Worm (Caenorhabditis elegans) whole organism, young adult: ENCODE results near the gene C34E10.12.
A peak's percentile ranks its signal among the peaks of the same experiment; 100 is the strongest.

ENCODE experiments used
- D2030.7 ChIP-seq: fragments of 200-800 bp; sonication (Bioruptor generic); IDR thresholded peaks from 2 replicates; pipeline ENCODE4 v1.3.6; 2022; ENCODE audit warnings: missing genetic modification reagents, missing genetic modification characterization, missing compliant biosample characterization
- F23B12.7 ChIP-seq: sonication (generic microtip); optimal IDR thresholded peaks from 2 replicates; lab custom pipeline; 2017; ENCODE audit warnings: missing genetic modification characterization, mild to moderate bottlenecking, missing compliant biosample characterization, antibody characterized with exemption, moderate library complexity; ENCODE audit not compliant: insufficient read depth
- K11D2.4 ChIP-seq: fragments of 200-800 bp; sonication (Bioruptor generic); IDR thresholded peaks from 2 replicates; pipeline ENCODE4 v1.3.6; 2022; ENCODE audit warnings: missing genetic modification reagents, missing genetic modification characterization, missing compliant biosample characterization
- Y53G8AR.9 ChIP-seq: fragments of 200-800 bp; sonication (Bioruptor generic); conservative IDR thresholded peaks from 2 replicates; pipeline ENCODE4 v1.3.6; 2022; ENCODE audit warnings: missing genetic modification reagents, missing genetic modification characterization, missing compliant biosample characterization
- Y56A3A.18 ChIP-seq: fragments of 200-800 bp; sonication (Bioruptor generic); IDR thresholded peaks from 2 replicates; pipeline ENCODE4 v1.3.6; 2022; ENCODE audit warnings: missing genetic modification reagents, missing genetic modification characterization, missing compliant biosample characterization
- Y67H2A.10 ChIP-seq: fragments of 200-800 bp; sonication (Bioruptor generic); conservative IDR thresholded peaks from 2 replicates; pipeline ENCODE4 v1.3.6; 2022; ENCODE audit warnings: missing genetic modification reagents, missing genetic modification characterization, missing compliant biosample characterization
- ZK185.1 ChIP-seq: sonication (generic microtip); optimal IDR thresholded peaks from 2 replicates; lab custom pipeline; 2016; ENCODE audit warnings: mild to moderate bottlenecking, missing genetic modification characterization, missing compliant biosample characterization; ENCODE audit not compliant: poor library complexity, severe bottlenecking
- ama-1 ChIP-seq, 3 experiments: fragments of 150-350 bp in 1 of 3; sonication (generic microtip) in 2 of 3; optimal IDR thresholded peaks; 2 replicates each; lab custom pipeline; 2014 to 2018; ENCODE audit warnings: missing biosample characterization in 2 of 3, missing genetic modification characterization in 2 of 3, missing genetic modification reagents in 2 of 3
- aptf-3 ChIP-seq: fragments of 200-800 bp; sonication (Bioruptor generic); IDR thresholded peaks from 2 replicates; pipeline ENCODE4 v1.3.6; 2022; ENCODE audit warnings: missing genetic modification characterization, missing compliant biosample characterization
- attf-3 ChIP-seq: fragments of 200-800 bp; sonication (Bioruptor generic); conservative IDR thresholded peaks from 2 replicates; pipeline ENCODE4 v1.3.6; 2022; ENCODE audit warnings: missing genetic modification reagents, missing genetic modification characterization, missing compliant biosample characterization
- cebp-1 ChIP-seq, 2 experiments: fragments of 200-800 bp in 1 of 2; sonication (Bioruptor generic) in 1 of 2; sonication (generic microtip) in 1 of 2; IDR thresholded peaks in 1 of 2; optimal IDR thresholded peaks in 1 of 2; 2 replicates each; pipeline versions ENCODE4 v1.3.6 to Lab custom; 2017 to 2022; ENCODE audit warnings: missing compliant biosample characterization in 2 of 2, missing genetic modification characterization in 2 of 2, mild to moderate bottlenecking in 1 of 2, missing genetic modification reagents in 1 of 2, moderate library complexity in 1 of 2
- ceh-40 ChIP-seq: fragments of 200-800 bp; sonication (Bioruptor generic); IDR thresholded peaks from 2 replicates; pipeline ENCODE4 v1.3.6; 2022; ENCODE audit warnings: missing genetic modification characterization, missing compliant biosample characterization
- ceh-79 ChIP-seq: sonication (generic microtip); optimal IDR thresholded peaks from 2 replicates; lab custom pipeline; 2017; ENCODE audit warnings: mild to moderate bottlenecking, missing genetic modification characterization, missing compliant biosample characterization
- ceh-91 ChIP-seq: fragments of 200-800 bp; sonication (Bioruptor generic); IDR thresholded peaks from 2 replicates; pipeline ENCODE4 v1.3.6; 2022; ENCODE audit warnings: missing genetic modification reagents, missing genetic modification characterization, missing compliant biosample characterization
- chd-7 ChIP-seq: sonication (generic microtip); optimal IDR thresholded peaks from 2 replicates; lab custom pipeline; 2016; ENCODE audit warnings: mild to moderate bottlenecking, missing genetic modification characterization, moderate library complexity, missing compliant biosample characterization
- dox-1 ChIP-seq: fragments of 200-800 bp; sonication (Bioruptor generic); IDR thresholded peaks from 2 replicates; pipeline ENCODE4 v1.3.6; 2022; ENCODE audit warnings: missing genetic modification reagents, missing genetic modification characterization, missing compliant biosample characterization
- dpl-1 ChIP-seq: fragments of 150-350 bp; optimal IDR thresholded peaks from 2 replicates; lab custom pipeline; 2014; ENCODE audit warnings: missing biosample characterization, missing genetic modification reagents, missing genetic modification characterization
- efl-1 ChIP-seq: fragments of 150-350 bp; optimal IDR thresholded peaks from 2 replicates; lab custom pipeline; 2014; ENCODE audit warnings: missing biosample characterization, missing genetic modification reagents, missing genetic modification characterization
- egl-44 ChIP-seq: fragments of 200-800 bp; sonication (Bioruptor generic); IDR thresholded peaks from 2 replicates; pipeline ENCODE4 v1.3.6; 2022; ENCODE audit warnings: missing genetic modification reagents, missing genetic modification characterization, missing compliant biosample characterization
- ekl-4 ChIP-seq: fragments of 200-800 bp; sonication (Bioruptor generic); IDR thresholded peaks from 2 replicates; pipeline ENCODE4 v1.3.6; 2022; ENCODE audit warnings: missing genetic modification reagents, missing genetic modification characterization, missing compliant biosample characterization
- him-1 ChIP-seq: sonication (generic microtip); optimal IDR thresholded peaks from 2 replicates; lab custom pipeline; 2016; ENCODE audit warnings: missing genotype, missing genetic modification reagents, missing genetic modification characterization, missing compliant biosample characterization
- lag-1 ChIP-seq: fragments of 200-800 bp; sonication (Bioruptor generic); IDR thresholded peaks from 2 replicates; pipeline ENCODE4 v1.3.6; 2022; ENCODE audit warnings: missing genetic modification reagents, missing genetic modification characterization, missing compliant biosample characterization
- let-526 ChIP-seq: fragments of 200-800 bp; sonication (Bioruptor generic); IDR thresholded peaks from 2 replicates; pipeline ENCODE4 v1.3.6; 2022; ENCODE audit warnings: missing genetic modification reagents, missing genetic modification characterization, missing compliant biosample characterization
- lin-26 ChIP-seq: fragments of 200-800 bp; sonication (Bioruptor generic); IDR thresholded peaks from 2 replicates; pipeline ENCODE4 v1.3.6; 2022; ENCODE audit warnings: missing genetic modification reagents, missing genetic modification characterization, missing compliant biosample characterization
- lin-54 ChIP-seq: fragments of 200-800 bp; sonication (Bioruptor generic); optimal IDR thresholded peaks from 2 replicates; lab custom pipeline; 2018; ENCODE audit warnings: mild to moderate bottlenecking, missing genetic modification characterization, missing compliant biosample characterization
- lsl-1 ChIP-seq: fragments of 200-800 bp; sonication (Bioruptor generic); optimal IDR thresholded peaks from 2 replicates; lab custom pipeline; 2018; ENCODE audit warnings: mild to moderate bottlenecking, missing genetic modification characterization, moderate library complexity, missing compliant biosample characterization
- madf-6 ChIP-seq: fragments of 200-800 bp; sonication (Bioruptor generic); IDR thresholded peaks from 2 replicates; pipeline ENCODE4 v1.3.6; 2022; ENCODE audit warnings: missing genetic modification reagents, missing genetic modification characterization, missing compliant biosample characterization
- mcd-1 ChIP-seq: fragments of 200-800 bp; sonication (Bioruptor generic); IDR thresholded peaks from 2 replicates; pipeline ENCODE4 v1.3.6; 2022; ENCODE audit warnings: missing genetic modification reagents, missing genetic modification characterization, missing compliant biosample characterization
- nfya-1 ChIP-seq: sonication (generic microtip); optimal IDR thresholded peaks from 2 replicates; lab custom pipeline; 2017; ENCODE audit warnings: antibody characterized with exemption, missing compliant biosample characterization, missing genetic modification characterization, borderline replicate concordance; ENCODE audit not compliant: insufficient read depth
- nfya-2 ChIP-seq: fragments of 200-800 bp; sonication (Bioruptor generic); IDR thresholded peaks from 2 replicates; pipeline ENCODE4 v1.3.6; 2022; ENCODE audit warnings: missing genetic modification reagents, missing genetic modification characterization, missing compliant biosample characterization
- nhr-120 ChIP-seq: fragments of 200-800 bp; sonication (Bioruptor generic); IDR thresholded peaks from 2 replicates; pipeline ENCODE4 v1.3.6; 2022; ENCODE audit warnings: missing genetic modification characterization, missing compliant biosample characterization
- nhr-27 ChIP-seq: fragments of 200-800 bp; sonication (Bioruptor generic); optimal IDR thresholded peaks from 2 replicates; lab custom pipeline; 2018; ENCODE audit warnings: mild to moderate bottlenecking, missing genetic modification characterization, moderate library complexity, missing compliant biosample characterization
- nhr-80 ChIP-seq: sonication (generic microtip); optimal IDR thresholded peaks from 2 replicates; lab custom pipeline; 2016; ENCODE audit warnings: missing genetic modification characterization, missing compliant biosample characterization
- rcor-1 ChIP-seq: fragments of 200-800 bp; sonication (Bioruptor generic); IDR thresholded peaks from 2 replicates; pipeline ENCODE4 v1.3.6; 2022; ENCODE audit warnings: missing genetic modification reagents, missing genetic modification characterization, missing compliant biosample characterization
- sdz-38 ChIP-seq: sonication (generic microtip); optimal IDR thresholded peaks from 2 replicates; lab custom pipeline; 2016; ENCODE audit warnings: missing genotype, missing genetic modification characterization, missing compliant biosample characterization
- sea-2 ChIP-seq: fragments of 200-800 bp; sonication (Bioruptor generic); IDR thresholded peaks from 2 replicates; pipeline ENCODE4 v1.3.6; 2022; ENCODE audit warnings: missing genetic modification characterization, missing compliant biosample characterization
- tbx-9 ChIP-seq: sonication (generic microtip); optimal IDR thresholded peaks from 2 replicates; lab custom pipeline; 2016; ENCODE audit warnings: borderline replicate concordance, missing genetic modification characterization, inconsistent platforms, missing compliant biosample characterization
- xnd-1 ChIP-seq: sonication (generic microtip); optimal IDR thresholded peaks from 2 replicates; lab custom pipeline; 2016; ENCODE audit warnings: missing genotype, missing genetic modification reagents, missing genetic modification characterization, missing compliant biosample characterization
- zfh-2 ChIP-seq: fragments of 200-800 bp; sonication (Bioruptor generic); conservative IDR thresholded peaks from 2 replicates; pipeline ENCODE4 v1.3.6; 2022; ENCODE audit warnings: missing genetic modification reagents, missing genetic modification characterization, missing compliant biosample characterization
- ztf-25 ChIP-seq: fragments of 200-800 bp; sonication (Bioruptor generic); IDR thresholded peaks from 2 replicates; pipeline ENCODE4 v1.3.6; 2022; ENCODE audit warnings: missing genetic modification reagents, missing genetic modification characterization, missing compliant biosample characterization
- ztf-6 ChIP-seq: fragments of 200-800 bp; sonication (Bioruptor generic); IDR thresholded peaks from 2 replicates; pipeline ENCODE4 v1.3.6; 2022; ENCODE audit warnings: missing genetic modification reagents, missing genetic modification characterization, missing compliant biosample characterization

C34E10.12 gene

DNA sequence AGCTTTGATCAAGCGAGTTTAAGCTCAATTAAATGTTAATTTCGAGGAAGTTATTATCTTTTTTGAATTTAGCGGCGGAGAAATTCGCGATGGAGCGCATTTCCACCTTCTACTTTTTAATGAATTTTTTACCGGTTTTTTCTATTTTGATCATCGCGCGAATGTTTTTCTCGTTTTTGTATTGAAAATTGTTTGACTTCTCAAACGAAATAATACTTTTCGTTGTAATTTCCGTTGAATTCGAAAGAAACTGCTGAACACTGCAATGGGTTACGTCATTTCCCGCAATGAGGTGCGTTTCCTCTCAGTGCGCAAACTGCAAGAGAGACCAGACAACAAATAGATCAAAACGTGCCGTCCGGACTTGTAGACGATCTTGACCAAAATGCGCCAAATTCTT, 46.5 kb downstream of the C34E10.12 start (continued):
- TF ChIP-seq sdz-38 (tag; lab: Kevin White, UChicago), result no peak
- TF ChIP-seq let-526 (GFP tag; lab: Robert Waterston, UW), result no peak
- no peak for TF ChIP-seq ZK185.1 (tag; lab: Kevin White, UChicago)
- TF ChIP-seq xnd-1 (tag; lab: Kevin White, UChicago), result peak; percentile 64
- no peak for TF ChIP-seq egl-44 (GFP tag; lab: Robert Waterston, UW)
- TF ChIP-seq ztf-25 (GFP tag; lab: Robert Waterston, UW), result no peak
- TF ChIP-seq mcd-1, result peak; percentile 47; the same call in 1 of the 2 replicates
- no peak for TF ChIP-seq K11D2.4 (GFP tag; lab: Robert Waterston, UW)
- TF ChIP-seq nfya-1 (tag; lab: Kevin White, UChicago), result no peak
- peak; percentile 67 for TF ChIP-seq D2030.7 (GFP tag; lab: Robert Waterston, UW)
- TF ChIP-seq ceh-91 (GFP tag; lab: Robert Waterston, UW), result peak; percentile 67
- no peak for TF ChIP-seq aptf-3
- no peak for TF ChIP-seq Y56A3A.18 (GFP tag; lab: Robert Waterston, UW)
- TF ChIP-seq efl-1 (GFP tag; lab: Kevin White, UChicago), result peak; percentile 86
- TF ChIP-seq lin-26 (GFP tag; lab: Robert Waterston, UW), result 0 out of 2 replicates have a peak, but pooled peaks have one; percentile 47
- TF ChIP-seq attf-3 (GFP tag; lab: Robert Waterston, UW), result no peak
- no peak for TF ChIP-seq F23B12.7 (tag; lab: Kevin White, UChicago)
- TF ChIP-seq lag-1 (GFP tag; lab: Robert Waterston, UW), result no peak
- peak; percentile 12 for TF ChIP-seq dpl-1
- no peak for TF ChIP-seq nhr-27 (tag; lab: Kevin White, UChicago)
- TF ChIP-seq ceh-40 (GFP tag; lab: Robert Waterston, UW), result no peak
- no peak for TF ChIP-seq cebp-1 (GFP tag; IDR thresholded peaks at IDR 0.05; lab: Robert Waterston, UW)
- TF ChIP-seq cebp-1 (tag; optimal IDR thresholded peaks at IDR 0.05; lab: Kevin White, UChicago), result no peak
- TF ChIP-seq ama-1 (optimal IDR thresholded peaks at IDR 0.05; lab: Kevin White, UChicago), result no peak
- TF ChIP-seq ama-1 (GFP tag; optimal IDR thresholded peaks at IDR 0.05; lab: Kevin White, UChicago), result no peak
- TF ChIP-seq lsl-1 (GFP tag; lab: Kevin White, UChicago), result peak; percentile 67
- TF ChIP-seq rcor-1, result no peak
- TF ChIP-seq zfh-2 (GFP tag; lab: Robert Waterston, UW), result no peak
- peak; percentile 45 for TF ChIP-seq lin-54
- no peak for TF ChIP-seq Y53G8AR.9 (GFP tag; lab: Robert Waterston, UW)
- TF ChIP-seq nfya-2 (GFP tag; lab: Robert Waterston, UW), result no peak
- TF ChIP-seq madf-6 (GFP tag; lab: Robert Waterston, UW), result peak; percentile 86
- TF ChIP-seq tbx-9 (tag; lab: Kevin White, UChicago), result no peak
- TF ChIP-seq sea-2 (GFP tag; lab: Robert Waterston, UW), result no peak
- no peak for TF ChIP-seq chd-7 (tag; lab: Kevin White, UChicago)
- peak; percentile 54; the same call in 1 of the 2 replicates for TF ChIP-seq ekl-4 (GFP tag; lab: Robert Waterston, UW)
- peak; percentile 17 for TF ChIP-seq him-1 (tag; lab: Kevin White, UChicago)
- TF ChIP-seq nhr-120, result no peak
- TF ChIP-seq ztf-6, result no peak

DNA sequence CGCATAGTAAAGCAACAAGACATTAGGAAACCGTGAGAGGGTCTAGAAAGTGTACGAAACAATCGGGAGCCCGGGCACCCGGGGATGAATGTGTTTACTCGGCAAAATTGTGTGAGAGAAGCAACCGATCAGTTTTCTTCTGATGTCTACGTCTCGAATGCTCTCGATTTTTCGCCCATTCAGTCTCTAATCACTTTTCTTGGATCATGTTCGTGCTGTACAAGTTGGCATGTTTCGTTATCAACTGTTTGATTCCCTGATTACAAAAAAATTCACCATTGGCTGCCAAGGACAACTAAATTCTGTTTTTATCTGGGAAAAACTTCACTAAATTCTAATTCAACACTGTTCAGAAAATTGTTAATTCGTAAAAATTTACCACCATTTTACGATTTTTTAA, 47.1 kb downstream of the C34E10.12 start:
- TF ChIP-seq ceh-79 (tag; lab: Kevin White, UChicago) (no peak), ama-1 (optimal IDR thresholded peaks at IDR 0.05; lab: Kevin White, UChicago) (no peak), ama-1 (GFP tag; optimal IDR thresholded peaks at IDR 0.05; lab: Kevin White, UChicago) (no peak), nhr-80 (tag; lab: Kevin White, UChicago) (peak; percentile 57), Y67H2A.10 (GFP tag; lab: Robert Waterston, UW) (no peak), dox-1 (peak; percentile 33; the same call in 1 of the 2 replicates)
